Fruit fly (Drosophila melanogaster): ENCODE measurements around the gene CG17801.
"Not testable (repeated sequence)": the region's sequence is repeated elsewhere in the genome, so short reads cannot be mapped to it uniquely, and the experiment has no call there.

CG17801 gene

DNA sequence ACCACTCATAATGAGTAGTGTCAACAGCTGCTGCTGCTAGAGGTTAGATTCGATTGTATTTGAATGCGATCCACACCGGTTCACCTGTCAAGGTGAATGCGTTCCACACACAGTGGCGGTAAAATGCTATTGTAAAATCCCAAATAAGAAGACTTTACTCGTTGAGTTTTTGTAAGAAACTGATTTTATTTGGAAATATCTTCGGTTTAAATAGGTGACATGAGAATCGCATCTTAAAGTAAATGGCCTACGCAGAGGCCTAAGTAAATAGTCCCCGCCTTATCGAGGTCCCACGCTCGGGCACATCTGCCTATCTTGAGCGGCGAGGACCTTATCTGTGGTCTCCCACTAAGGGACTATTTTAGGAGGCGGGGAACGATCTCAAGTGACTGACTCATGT, 43.8 kb downstream of the CG17801 start, which contains the start of gene TyrR:
TyrR (minus strand) TSS at position 101 of the 400 bp plus-strand sequence.
- TF ChIP-seq CTCF, CG8478 (optimal IDR thresholded peaks at IDR 0.05): not testable (repeated sequence)

DNA sequence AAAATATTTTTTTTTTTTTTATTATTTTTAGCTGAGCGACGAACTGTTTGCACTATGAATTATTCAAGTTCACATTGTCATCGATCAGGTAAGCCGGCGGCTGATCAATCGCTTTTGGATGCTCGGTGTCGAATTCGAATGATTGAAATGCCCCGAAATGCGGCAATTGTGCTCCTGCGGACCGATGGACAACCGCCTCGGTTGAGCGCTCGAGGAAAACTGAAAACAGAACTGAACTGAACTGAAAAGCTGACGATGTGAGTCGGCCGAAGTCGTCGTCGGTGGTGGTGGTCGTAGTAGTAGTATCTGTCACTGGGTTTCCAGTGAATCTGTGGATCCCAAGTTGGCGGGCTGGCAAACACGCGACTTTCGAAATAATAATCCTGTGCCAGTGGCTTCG, 44.6 kb downstream of the CG17801 start:
- TF ChIP-seq CG8478 (optimal IDR thresholded peaks at IDR 0.05) (no peak), CTCF (optimal IDR thresholded peaks at IDR 0.05) (no peak)

- no peak for TF ChIP-seq CG8478 (optimal IDR thresholded peaks at IDR 0.05)
- no peak for TF ChIP-seq CTCF (optimal IDR thresholded peaks at IDR 0.05)
Observed at dm6 chr3R:17759773-17760476, 47.0 kb downstream of the CG17801 start.

DNA sequence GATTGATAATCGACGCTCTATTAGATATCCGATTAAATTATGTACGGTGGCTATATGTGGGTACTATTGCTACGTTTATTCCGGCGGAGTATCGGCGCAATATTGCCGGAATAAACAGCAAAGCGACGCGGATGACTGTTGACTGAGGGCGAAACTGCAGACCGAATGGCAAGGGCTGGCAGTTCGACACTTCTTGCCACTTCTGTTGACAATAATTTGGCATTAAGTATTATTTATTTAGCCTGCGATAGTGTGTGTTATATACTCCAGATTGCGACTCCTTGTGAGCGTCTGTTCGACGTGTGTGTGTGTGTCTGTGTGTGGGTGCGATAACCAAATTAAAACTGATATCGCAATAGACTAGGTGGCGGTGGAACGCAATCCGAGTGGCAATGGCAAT, 48.0 kb downstream of the CG17801 start:
- TF ChIP-seq CG8478 (optimal IDR thresholded peaks at IDR 0.05): no peak
- no peak for TF ChIP-seq CTCF (optimal IDR thresholded peaks at IDR 0.05)

Data from S2 (cell line).